Fruit fly (Drosophila melanogaster): Measurements from ENCODE around the gene PlexB.

DNA sequence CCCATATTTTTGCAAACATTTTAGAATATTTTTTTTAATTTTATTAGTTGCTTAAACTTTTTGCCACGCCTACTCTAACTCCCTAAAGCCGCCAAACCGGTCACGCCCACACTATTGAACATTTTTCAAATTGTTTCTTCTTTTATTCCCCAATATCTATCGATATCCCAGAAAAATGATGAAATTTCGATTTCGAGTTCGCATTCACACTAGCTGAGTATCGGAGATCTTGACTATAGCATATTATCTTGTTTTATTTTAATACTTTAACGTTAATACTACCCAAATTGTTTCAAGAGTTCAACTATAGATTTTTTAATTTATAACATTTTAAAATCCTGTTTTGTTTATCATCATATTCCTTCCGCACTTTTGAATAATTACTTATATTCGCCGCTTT lies 1.2 kb downstream of the PlexB start:
- TF ChIP-seq psq (optimal IDR thresholded peaks at IDR 0.05) = no peak
- TF ChIP-seq ttk (optimal IDR thresholded peaks at IDR 0.05) = no peak

Measured in Kc167 (cell line).